Fruit fly (Drosophila melanogaster) whole organism: Measurements from ENCODE around the gene Rel.

Source experiments
- CG8478 ChIP-seq: fragments of >200 bp; optimal IDR thresholded peaks from 2 replicates; lab custom pipeline; 2018; ENCODE audit warnings: inconsistent platforms
- Dll ChIP-seq: fragments of >200 bp; optimal IDR thresholded peaks from 2 replicates; lab custom pipeline; 2017
- EcR ChIP-seq, 2 experiments: fragments of >200 bp; optimal IDR thresholded peaks; 2 replicates each; lab custom pipeline; 2017; ENCODE audit warnings: missing biosample characterization in 2 of 2, missing genetic modification characterization in 2 of 2, missing genetic modification reagents in 2 of 2
- pan ChIP-seq: fragments of >200 bp; optimal IDR thresholded peaks from 2 replicates; lab custom pipeline; 2017
- psq ChIP-seq: fragments of >200 bp; optimal IDR thresholded peaks from 2 replicates; lab custom pipeline; 2017
- usp ChIP-seq: fragments of >200 bp; optimal IDR thresholded peaks from 2 replicates; lab custom pipeline; 2017; ENCODE audit warnings: missing biosample characterization, missing genetic modification characterization, mixed read lengths

Rel gene

DNA sequence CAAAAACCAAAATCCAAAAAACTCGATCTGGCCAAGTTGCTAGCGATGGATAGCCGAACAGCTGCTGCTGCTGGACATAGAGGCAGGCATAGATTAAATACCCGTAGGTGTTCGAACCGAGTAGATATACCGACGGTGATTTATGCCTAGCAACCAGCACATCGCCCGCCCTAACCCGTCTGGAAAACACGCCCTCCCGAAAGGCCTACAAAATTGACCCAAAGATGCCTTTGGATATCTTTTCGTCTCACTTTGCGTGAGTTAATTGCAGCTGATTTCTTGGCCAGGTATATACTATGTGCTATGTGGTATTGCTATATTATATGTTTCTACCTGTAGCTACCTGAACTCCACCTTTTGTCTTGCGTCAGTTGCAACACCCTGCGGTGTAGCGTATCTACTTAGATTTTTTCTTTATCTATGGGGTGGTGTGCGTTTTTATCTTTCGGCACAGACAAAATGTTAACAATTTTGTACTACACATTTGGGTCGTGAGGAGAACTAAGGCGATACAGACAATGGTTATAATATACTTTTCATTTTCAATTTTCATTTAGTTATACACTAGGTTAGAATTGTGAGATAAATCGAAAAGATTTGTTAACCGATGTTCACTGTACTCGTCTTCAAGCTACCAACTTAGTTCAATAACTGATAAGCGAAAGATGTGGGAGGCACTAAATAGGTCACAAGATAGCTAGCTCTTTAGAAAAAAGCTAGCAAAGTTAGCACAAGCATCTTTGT is 17.6 kb downstream of the Rel start:
- no peak for TF ChIP-seq usp (GFP tag; lab: Kevin White, UChicago)
- TF ChIP-seq EcR (GFP tag; optimal IDR thresholded peaks at IDR 0.05; lab: Kevin White, UChicago), result no peak
- TF ChIP-seq Dll (lab: Kevin White, UChicago), result no peak
- no peak for TF ChIP-seq psq (lab: Kevin White, UChicago)
- no peak for TF ChIP-seq pan (lab: Kevin White, UChicago)
- TF ChIP-seq CG8478, result no peak

DNA sequence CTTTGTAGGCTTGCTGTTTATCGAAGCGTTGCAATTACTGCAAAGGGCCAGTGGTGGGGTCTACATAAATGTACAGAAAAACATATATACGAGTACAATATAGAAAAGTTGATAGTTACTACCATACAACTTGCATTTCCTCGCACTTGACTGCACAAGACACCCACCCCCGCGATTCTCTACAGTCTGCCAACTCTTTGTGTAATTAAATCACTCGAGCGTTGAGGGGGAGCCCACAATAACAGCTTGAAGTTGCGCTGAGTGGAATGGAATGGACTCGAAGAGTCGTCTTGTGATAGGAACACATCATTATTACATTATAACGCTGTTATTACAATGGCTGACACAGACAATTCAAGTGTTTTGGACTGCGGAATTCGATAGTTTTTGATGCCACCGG is 18.4 kb downstream of the Rel start:
- TF ChIP-seq CG8478, result no peak
- TF ChIP-seq Dll (lab: Kevin White, UChicago), result no peak
- TF ChIP-seq pan (lab: Kevin White, UChicago), result no peak
- TF ChIP-seq usp (GFP tag; lab: Kevin White, UChicago), result no peak
- no peak for TF ChIP-seq psq (lab: Kevin White, UChicago)
- no peak for TF ChIP-seq EcR (GFP tag; optimal IDR thresholded peaks at IDR 0.05; lab: Kevin White, UChicago)

DNA sequence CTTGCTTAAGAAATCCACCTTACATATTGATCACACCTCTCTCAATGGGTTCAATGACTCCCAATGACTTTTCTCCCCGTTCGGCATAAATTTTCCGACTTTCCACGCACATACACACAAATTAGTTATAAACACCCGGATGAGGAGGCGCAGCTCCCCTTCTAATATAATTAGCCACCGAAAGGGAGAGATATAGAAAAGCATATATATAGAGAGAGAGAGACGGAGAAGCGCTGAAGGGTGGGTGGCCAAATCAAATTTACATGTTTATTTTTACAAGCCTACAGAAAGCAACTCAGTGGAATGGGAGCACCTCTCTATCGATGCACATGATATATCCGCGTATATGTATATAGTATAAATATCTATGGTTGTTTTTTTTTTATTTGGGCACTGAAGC is 19.1 kb downstream of the Rel start:
- no peak for TF ChIP-seq psq (lab: Kevin White, UChicago)
- no peak for TF ChIP-seq usp (GFP tag; lab: Kevin White, UChicago)
- no peak for TF ChIP-seq pan (lab: Kevin White, UChicago)
- TF ChIP-seq CG8478, result no peak

DNA sequence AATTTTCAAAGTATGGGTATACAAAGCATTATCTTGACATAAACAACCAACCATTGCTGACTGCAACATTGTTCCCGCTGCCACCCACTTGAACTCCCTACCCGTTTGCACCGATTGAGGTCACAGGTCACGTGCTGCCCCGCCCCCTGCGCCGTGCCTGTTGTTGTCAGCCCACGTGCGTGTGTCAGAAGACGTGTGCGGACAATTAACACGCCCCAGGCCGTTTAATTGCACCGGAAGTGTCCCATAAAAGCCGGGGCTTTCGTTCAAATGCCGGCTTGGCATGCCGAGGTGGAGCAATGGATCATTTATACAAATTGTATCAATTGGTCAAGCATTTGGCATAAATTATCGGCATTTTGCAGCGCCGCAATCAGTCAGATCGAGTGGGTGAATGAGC is 20.7 kb downstream of the Rel start:
- no peak for TF ChIP-seq Dll (lab: Kevin White, UChicago)
- TF ChIP-seq psq (lab: Kevin White, UChicago), result no peak
- no peak for TF ChIP-seq usp (GFP tag; lab: Kevin White, UChicago)
- no peak for TF ChIP-seq CG8478
- TF ChIP-seq EcR (GFP tag; optimal IDR thresholded peaks at IDR 0.05; lab: Kevin White, UChicago), result no peak
- TF ChIP-seq pan (lab: Kevin White, UChicago), result no peak

DNA sequence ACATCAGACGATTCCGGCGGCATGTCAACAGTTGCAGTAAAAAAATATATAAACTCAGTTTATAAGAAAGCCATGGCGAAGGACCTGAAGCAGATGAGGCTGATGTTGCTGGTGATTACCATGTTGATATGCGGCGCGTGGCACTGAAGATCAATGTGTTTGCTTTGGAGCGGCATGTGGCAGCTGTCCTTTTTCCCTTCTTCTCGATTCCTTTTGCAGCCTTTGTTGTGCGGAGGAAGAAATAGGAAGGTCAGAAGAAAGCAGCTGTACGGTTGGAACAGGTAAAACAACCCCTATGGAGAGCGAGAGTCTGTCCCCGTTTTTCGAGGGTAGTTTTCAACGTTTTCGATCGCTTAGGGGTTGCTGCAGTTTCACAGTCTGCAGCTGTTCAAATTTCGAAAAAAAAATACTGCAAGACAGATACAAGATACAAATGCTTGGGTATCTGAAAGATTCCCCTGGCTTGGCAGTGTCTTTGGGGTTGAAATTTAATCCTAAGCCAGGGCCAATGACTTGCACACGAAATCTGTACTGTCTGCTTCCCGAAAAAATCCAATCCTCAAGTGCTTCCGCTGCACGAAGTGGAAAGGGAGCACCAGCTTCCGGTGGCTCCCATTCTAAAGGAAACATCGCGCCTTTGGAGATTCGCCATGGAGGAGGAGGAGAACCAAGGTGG is 22.8 kb downstream of the Rel start:
- no peak for TF ChIP-seq Dll (lab: Kevin White, UChicago)
- TF ChIP-seq psq (lab: Kevin White, UChicago), result no peak
- no peak for TF ChIP-seq CG8478
- TF ChIP-seq pan (lab: Kevin White, UChicago), result no peak
- no peak for TF ChIP-seq usp (GFP tag; lab: Kevin White, UChicago)
- TF ChIP-seq EcR (GFP tag; optimal IDR thresholded peaks at IDR 0.05; lab: Kevin White, UChicago), result no peak

DNA sequence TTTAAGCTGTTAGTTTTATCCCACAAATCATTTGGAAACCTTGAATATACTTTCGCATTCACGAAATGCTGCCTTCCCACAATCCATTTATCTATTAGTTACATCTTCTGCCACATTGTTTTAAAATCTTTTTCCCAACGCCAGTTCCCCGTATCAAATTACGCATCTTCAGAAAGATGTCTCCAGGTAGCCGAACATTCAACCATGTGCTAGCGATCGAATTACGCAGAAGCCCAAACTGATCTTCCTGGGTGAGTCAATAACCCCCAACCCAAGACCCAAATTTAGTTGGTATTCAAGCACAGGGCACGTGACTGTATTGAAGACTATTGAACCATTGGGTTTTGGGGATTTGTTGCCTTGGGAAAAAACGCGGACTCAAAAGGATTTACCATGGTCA is 23.8 kb downstream of the Rel start:
- no peak for TF ChIP-seq psq (lab: Kevin White, UChicago)
- no peak for TF ChIP-seq EcR (GFP tag; optimal IDR thresholded peaks at IDR 0.05; lab: Kevin White, UChicago)
- no peak for TF ChIP-seq Dll (lab: Kevin White, UChicago)
- no peak for TF ChIP-seq CG8478
- no peak for TF ChIP-seq usp (GFP tag; lab: Kevin White, UChicago)
- TF ChIP-seq pan (lab: Kevin White, UChicago), result no peak

DNA sequence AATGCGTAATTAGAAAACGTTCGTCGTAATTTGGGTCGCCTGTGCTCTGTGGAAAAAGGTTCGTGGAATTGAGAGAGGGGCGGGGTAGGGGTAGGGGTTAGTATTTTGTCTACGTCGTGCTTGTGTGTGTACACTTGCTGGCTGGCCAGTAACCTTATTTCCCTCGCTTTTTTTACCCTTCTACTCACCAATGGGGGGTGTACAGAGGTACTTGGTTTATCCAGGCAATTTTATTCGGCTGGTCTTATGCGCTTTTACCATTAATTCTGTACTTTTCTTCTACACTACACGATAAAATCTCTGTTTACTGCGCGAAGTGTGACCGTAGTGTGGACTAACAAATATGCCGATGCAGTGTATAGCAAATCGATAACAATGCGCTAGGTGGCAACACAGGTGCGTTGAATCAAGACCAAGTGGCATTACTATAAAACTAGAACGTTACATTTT is 28.1 kb downstream of the Rel start, which contains the start of gene tgo:
Gene tgo (minus strand): TSS at position 334 of the 450 bp plus-strand sequence.
- TF ChIP-seq usp (GFP tag; lab: Kevin White, UChicago) (no peak), pan (lab: Kevin White, UChicago) (no peak), Dll (lab: Kevin White, UChicago) (no peak), CG8478 (no peak), EcR (GFP tag; optimal IDR thresholded peaks at IDR 0.05; lab: Kevin White, UChicago) (no peak), psq (lab: Kevin White, UChicago) (no peak)

DNA sequence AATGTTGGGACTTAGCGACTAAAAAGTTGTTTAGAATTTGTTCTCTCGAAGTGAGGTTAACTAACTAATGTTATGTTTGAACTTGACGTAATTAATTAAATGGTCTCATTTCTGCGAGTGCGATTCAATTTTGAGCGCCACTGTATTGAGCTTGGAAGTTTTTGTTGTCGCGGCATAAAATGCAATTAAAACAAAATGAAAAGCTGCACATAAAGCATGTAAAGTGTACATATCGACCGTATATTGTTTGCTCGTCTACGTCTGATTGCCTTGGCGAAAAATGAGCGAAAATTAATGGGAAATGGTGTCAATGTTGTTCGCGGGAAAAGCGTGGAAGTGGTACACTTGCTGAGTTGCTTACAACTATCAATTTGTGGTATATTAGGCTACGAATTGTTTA is 30.9 kb downstream of the Rel start:
- no peak for TF ChIP-seq Dll (lab: Kevin White, UChicago)
- no peak for TF ChIP-seq usp (GFP tag; lab: Kevin White, UChicago)
- no peak for TF ChIP-seq pan (lab: Kevin White, UChicago)
- TF ChIP-seq CG8478, result no peak
- TF ChIP-seq EcR (GFP tag; optimal IDR thresholded peaks at IDR 0.05; lab: Kevin White, UChicago), result no peak
- TF ChIP-seq psq (lab: Kevin White, UChicago), result no peak

DNA sequence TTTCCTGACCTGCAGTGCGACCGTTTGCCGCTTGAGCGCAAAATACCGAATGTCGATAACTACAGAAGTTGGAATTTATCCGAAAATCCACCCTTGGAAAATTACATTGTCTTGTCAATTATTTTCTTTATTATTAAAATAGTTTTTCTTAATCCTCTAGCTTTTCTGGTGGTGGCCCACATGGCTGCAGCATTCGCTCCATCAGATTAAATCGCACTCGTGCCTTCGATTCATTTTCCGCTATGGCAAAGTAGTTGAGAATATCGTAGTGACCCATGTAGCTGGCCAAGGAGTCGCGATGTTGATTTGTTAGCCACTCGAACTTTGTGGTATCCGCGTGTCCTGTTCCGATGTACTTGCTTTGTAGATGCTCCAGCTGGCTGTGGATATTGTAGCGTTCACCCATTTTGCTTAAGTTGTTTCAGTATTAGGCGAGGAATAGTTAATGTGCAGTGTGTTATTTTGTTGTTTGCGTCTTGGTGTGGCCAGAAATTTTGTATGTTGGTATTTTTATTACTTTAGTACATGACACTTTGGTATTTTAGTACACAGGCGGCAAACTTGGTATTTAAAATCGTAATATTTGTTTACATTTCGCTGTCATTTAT is 32.8 kb downstream of the Rel start, which contains the start of the genes Kcmf1, Sf3b5 and CG11986:
Gene Kcmf1 (minus strand): TSS at position 51 of the 608 bp plus-strand sequence.
Gene Sf3b5 (minus strand): TSS at position 483 of the 608 bp plus-strand sequence.
Gene CG11986 (plus strand): TSS at position 588 of the 608 bp plus-strand sequence.
- TF ChIP-seq psq (lab: Kevin White, UChicago), result no peak
- no peak for TF ChIP-seq usp (GFP tag; lab: Kevin White, UChicago)
- no peak for TF ChIP-seq pan (lab: Kevin White, UChicago)
- no peak for TF ChIP-seq CG8478
- TF ChIP-seq EcR (GFP tag; optimal IDR thresholded peaks at IDR 0.05; lab: Kevin White, UChicago), result no peak
- no peak for TF ChIP-seq Dll (lab: Kevin White, UChicago)

DNA sequence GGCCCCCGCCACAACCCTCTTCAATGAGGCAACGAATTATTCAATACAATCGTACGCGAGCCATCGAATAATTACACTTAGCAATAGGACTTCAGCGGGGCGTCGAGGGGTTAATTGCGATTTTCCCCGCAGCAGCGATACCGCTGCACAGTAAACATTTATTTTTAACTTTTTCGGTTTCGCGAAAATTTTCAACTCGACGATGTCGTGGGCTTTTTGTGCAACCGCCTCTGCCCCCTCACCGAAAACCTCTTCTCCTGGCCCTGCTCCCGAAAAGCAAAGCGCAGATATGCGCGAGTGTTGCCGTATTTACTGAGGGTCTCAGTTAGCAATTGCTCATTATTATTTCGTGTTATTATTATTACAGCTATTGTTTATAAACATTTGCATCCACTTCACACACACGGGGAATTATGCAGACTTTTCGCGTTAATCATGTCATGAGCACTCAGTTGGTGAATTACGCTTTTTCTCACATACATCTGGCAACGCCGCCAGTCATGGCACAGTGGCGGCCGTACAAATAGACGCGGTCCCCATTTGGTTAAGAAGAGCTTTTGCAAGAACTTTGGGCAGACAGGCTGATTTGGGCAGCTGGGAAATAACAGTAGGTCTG is 33.9 kb downstream of the Rel start:
- TF ChIP-seq usp (GFP tag; lab: Kevin White, UChicago), result no peak
- TF ChIP-seq CG8478, result no peak
- no peak for TF ChIP-seq EcR (GFP tag; optimal IDR thresholded peaks at IDR 0.05; lab: Kevin White, UChicago)
- TF ChIP-seq pan (lab: Kevin White, UChicago), result no peak
- no peak for TF ChIP-seq psq (lab: Kevin White, UChicago)
- no peak for TF ChIP-seq Dll (lab: Kevin White, UChicago)
